Fruit fly (Drosophila melanogaster): ENCODE data around the gene CG13088.

CG13088 gene

DNA sequence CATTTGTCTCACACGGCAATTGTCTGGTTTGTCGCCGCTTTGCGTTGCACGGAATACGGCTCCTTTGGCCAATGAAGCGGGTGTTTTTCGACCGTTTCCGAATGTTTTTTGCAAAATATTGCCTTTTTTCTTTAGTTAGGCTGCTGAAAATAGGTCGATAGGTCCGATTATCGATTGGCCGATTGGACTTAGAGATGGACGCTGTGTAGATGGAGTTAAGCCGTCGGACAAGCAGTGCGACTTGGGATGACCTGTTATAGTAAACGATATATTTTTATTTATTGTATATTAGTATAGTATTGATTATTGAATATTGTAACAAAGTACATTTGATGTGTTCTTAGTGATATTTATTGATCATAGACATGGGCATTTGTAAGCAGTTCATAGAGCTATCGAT is 39.5 kb downstream of the CG13088 start, which contains the start of the genes lmgA and lmgB:
lmgA (minus strand) TSS at position 301 of the 400 bp plus-strand sequence.
lmgB (minus strand) TSS at position 301 of the 400 bp plus-strand sequence.
- TF ChIP-seq CG17801 (GFP tag; optimal IDR thresholded peaks at IDR 0.05; ENCODE audit: partially characterized antibody) = peak; percentile 55

dm6 chr2L:8528951-8529430 is 40.2 kb downstream of the CG13088 start, which contains the start of gene CG17834:
Gene CG17834 (plus strand): TSS chr2L:8529141.
- TF ChIP-seq CG17801 (GFP tag; optimal IDR thresholded peaks at IDR 0.05; ENCODE audit: partially characterized antibody) = no peak

- TF ChIP-seq CG17801 (GFP tag; optimal IDR thresholded peaks at IDR 0.05; ENCODE audit: partially characterized antibody) = no peak
Observed at dm6 chr2L:8530189-8530588, 41.4 kb downstream of the CG13088 start.

DNA sequence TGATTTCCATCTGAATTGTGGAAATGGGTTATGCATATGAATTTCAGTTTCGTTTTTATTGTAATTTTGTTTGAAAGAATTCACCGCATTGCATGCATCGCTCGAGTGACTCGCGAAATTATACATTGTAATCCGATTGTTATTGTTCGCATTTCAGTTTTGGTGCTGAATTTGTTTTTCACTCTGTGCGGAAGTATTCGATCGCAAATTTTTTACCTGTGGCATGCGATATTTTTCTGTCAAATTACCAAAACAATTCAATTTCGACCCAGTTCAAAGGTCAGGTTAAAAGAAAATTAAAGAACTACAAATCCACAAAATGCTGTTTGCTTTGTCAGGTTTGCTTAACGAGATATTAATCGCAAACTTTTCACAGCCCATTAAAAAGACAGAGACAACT is 44.0 kb downstream of the CG13088 start:
- no peak for TF ChIP-seq CG17801 (GFP tag; optimal IDR thresholded peaks at IDR 0.05; ENCODE audit: partially characterized antibody)

DNA sequence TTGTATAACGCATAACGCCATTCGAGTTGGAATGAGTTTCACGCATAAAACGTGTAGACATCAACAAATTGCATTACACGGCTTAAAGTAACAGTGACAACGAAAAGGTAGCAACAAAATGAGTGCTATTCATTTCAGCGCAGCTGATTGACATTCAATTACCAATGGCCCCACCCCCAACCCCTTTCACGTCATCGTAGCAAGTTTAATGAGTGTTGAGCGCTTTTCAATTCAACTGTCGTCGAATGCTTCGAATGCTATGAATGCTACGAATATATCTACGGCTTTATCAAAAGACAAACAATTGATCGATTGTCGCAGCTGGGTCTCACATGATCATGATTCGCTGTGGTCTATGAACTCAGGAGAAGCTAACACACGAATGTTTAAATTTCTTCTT is 44.9 kb downstream of the CG13088 start:
- no peak for TF ChIP-seq CG17801 (GFP tag; optimal IDR thresholded peaks at IDR 0.05; ENCODE audit: partially characterized antibody)

- TF ChIP-seq CG17801 (GFP tag; optimal IDR thresholded peaks at IDR 0.05; ENCODE audit: partially characterized antibody) = no peak
Observed at dm6 chr2L:8534118-8534514, 45.3 kb downstream of the CG13088 start.

dm6 chr2L:8534515-8535295 is 45.9 kb downstream of the CG13088 start:
- peak; percentile 96 for TF ChIP-seq CG17801 (GFP tag; optimal IDR thresholded peaks at IDR 0.05; ENCODE audit: partially characterized antibody)

DNA sequence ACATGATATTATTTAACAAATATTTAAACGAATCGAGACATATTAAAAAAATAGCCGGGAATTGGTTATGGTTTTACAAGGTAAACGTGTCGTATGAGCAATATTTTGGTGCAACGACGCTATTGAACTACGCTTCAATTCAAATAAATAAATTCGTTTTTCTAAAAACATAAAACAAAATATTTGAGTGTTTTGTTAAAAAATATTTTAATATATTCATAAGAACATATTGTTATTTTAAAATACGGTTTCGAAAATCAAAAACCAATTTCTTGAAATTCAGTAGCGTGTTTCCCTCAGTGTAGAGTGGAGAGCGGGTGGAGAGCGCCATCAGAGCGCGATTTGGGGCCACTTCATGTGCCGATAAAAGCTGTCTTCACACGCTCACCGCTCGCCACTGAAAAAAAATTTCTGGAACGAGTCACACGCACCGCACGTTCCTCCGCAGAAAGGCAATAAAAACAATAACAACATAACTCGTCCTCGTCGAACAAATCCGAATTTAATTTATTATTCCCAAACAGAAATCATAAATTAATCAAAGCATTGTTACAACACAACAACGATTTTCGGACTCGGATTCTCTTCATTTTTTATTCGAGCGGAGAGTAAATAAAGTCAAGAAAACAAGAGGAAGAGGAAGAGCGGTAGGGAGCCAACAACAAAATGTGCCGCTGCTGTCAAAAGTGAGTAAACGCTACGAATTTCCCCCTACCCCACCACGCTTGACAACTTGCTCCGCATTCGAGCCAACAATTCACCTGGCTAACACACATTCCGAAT is 46.8 kb downstream of the CG13088 start:
- peak; percentile 89 for TF ChIP-seq CG17801 (GFP tag; optimal IDR thresholded peaks at IDR 0.05; ENCODE audit: partially characterized antibody)

DNA sequence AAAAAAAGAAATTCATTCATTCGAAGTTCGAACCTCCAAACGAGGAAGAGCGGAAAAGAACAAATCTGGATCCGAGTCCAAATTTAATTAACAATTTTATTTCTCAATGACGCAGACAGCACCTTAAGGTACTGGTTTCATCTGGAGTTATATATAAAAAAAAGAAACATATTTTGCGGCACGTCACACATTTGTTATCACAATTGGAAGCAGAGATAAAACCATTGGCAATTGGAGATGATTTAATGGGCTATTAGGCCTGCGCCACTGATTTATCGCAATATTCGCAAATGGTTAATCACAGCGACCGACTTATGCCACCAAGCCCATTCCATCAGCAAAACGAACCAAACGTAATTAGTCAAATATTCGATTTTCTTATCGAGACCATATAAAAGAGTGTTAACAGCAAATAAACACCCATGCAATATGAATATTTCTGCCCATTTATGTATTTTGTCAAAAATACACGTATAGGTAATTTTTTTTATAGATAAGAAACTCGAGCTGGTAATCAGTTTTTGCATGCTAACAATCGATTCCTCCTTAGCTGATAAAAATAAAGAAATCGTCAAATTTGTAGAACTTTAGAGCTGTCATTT is 49.8 kb downstream of the CG13088 start:
- TF ChIP-seq CG17801 (GFP tag; optimal IDR thresholded peaks at IDR 0.05; ENCODE audit: partially characterized antibody) = no peak

Data from ovary, adult (tissue).